Fruit fly (Drosophila melanogaster): ENCODE results near the gene Prtl99C.

Prtl99C gene

dm6 chr3R:29835710-29836049, at the start of gene Prtl99C:
Gene Prtl99C, plus strand, starts transcription at chr3R:29835950.
- TF ChIP-seq EcR (GFP tag; optimal IDR thresholded peaks at IDR 0.05): no peak
- TF ChIP-seq D1 (tag; optimal IDR thresholded peaks at IDR 0.05): no peak
- no peak for TF ChIP-seq CG9948 (tag; optimal IDR thresholded peaks at IDR 0.05)
- no peak for TF ChIP-seq CG13204 (GFP tag; optimal IDR thresholded peaks at IDR 0.05)

- TF ChIP-seq Pif1B (GFP tag; optimal IDR thresholded peaks at IDR 0.05): peak; percentile 77
- peak; percentile 71 for TF ChIP-seq CG8159 (tag; optimal IDR thresholded peaks at IDR 0.05)
- peak; percentile 63 for TF ChIP-seq CG17806 (tag; optimal IDR thresholded peaks at IDR 0.05)
- TF ChIP-seq CG4496 (GFP tag; IDR thresholded peaks at IDR 0.05): peak; percentile 75
- 0 out of 2 replicates have a peak, but pooled peaks have one; percentile 22 for TF ChIP-seq Ets98B (GFP tag; IDR thresholded peaks at IDR 0.05)
- TF ChIP-seq CG13204 (GFP tag; optimal IDR thresholded peaks at IDR 0.05): no peak
- TF ChIP-seq rn (GFP tag; IDR thresholded peaks at IDR 0.05): 0 out of 2 replicates have a peak, but pooled peaks have one; percentile 28
- peak; percentile 49 for TF ChIP-seq CG9948 (tag; optimal IDR thresholded peaks at IDR 0.05)
- TF ChIP-seq fd96Ca (GFP tag; IDR thresholded peaks at IDR 0.05): peak; percentile 74
- TF ChIP-seq CG14655 (GFP tag; optimal IDR thresholded peaks at IDR 0.05): no peak
- TF ChIP-seq CG8301 (tag; optimal IDR thresholded peaks at IDR 0.05): peak; percentile 53
- peak; percentile 90 for TF ChIP-seq Snoo (tag; optimal IDR thresholded peaks at IDR 0.05)
- peak; percentile 87 for TF ChIP-seq Pif1A (GFP tag; optimal IDR thresholded peaks at IDR 0.05)
- TF ChIP-seq CG32121 (GFP tag; IDR thresholded peaks at IDR 0.05): peak; percentile 59; the same call in 1 of the 2 replicates
- no peak for TF ChIP-seq CG34367 (tag; optimal IDR thresholded peaks at IDR 0.05)
- TF ChIP-seq D1 (tag; optimal IDR thresholded peaks at IDR 0.05): no peak
- TF ChIP-seq CG15710 (tag; optimal IDR thresholded peaks at IDR 0.05): no peak
Observed at dm6 chr3R:29786016-29786996, 49.4 kb upstream of the Prtl99C start.

- TF ChIP-seq Snoo (tag; optimal IDR thresholded peaks at IDR 0.05) (peak; percentile 6), Pif1B (GFP tag; optimal IDR thresholded peaks at IDR 0.05) (no peak), CG32121 (GFP tag; IDR thresholded peaks at IDR 0.05) (no peak), CG8301 (tag; optimal IDR thresholded peaks at IDR 0.05) (no peak), CG13204 (GFP tag; optimal IDR thresholded peaks at IDR 0.05) (no peak), CG12605 (GFP tag; IDR thresholded peaks at IDR 0.05) (no peak)
Observed at dm6 chr3R:29787891-29788549, 47.7 kb upstream of the Prtl99C start.

dm6 chr3R:29790183-29790582, 45.6 kb upstream of the Prtl99C start:
- TF ChIP-seq CG13204 (GFP tag; optimal IDR thresholded peaks at IDR 0.05) (no peak), CG14655 (GFP tag; optimal IDR thresholded peaks at IDR 0.05) (no peak), CG9948 (tag; optimal IDR thresholded peaks at IDR 0.05) (no peak)

dm6 chr3R:29794161-29794882, 41.4 kb upstream of the Prtl99C start, which contains the start of gene sro:
Gene sro, plus strand, starts transcription at chr3R:29794597.
- TF ChIP-seq Pif1A (GFP tag; optimal IDR thresholded peaks at IDR 0.05): no peak
- peak; percentile 86 for TF ChIP-seq CG8159 (tag; optimal IDR thresholded peaks at IDR 0.05)

- no peak for TF ChIP-seq rn (GFP tag; IDR thresholded peaks at IDR 0.05)
- TF ChIP-seq fd96Ca (GFP tag; IDR thresholded peaks at IDR 0.05): no peak
- TF ChIP-seq CG14655 (GFP tag; optimal IDR thresholded peaks at IDR 0.05): no peak
- TF ChIP-seq CG9948 (tag; optimal IDR thresholded peaks at IDR 0.05): no peak
- TF ChIP-seq Pif1B (GFP tag; optimal IDR thresholded peaks at IDR 0.05): no peak
- no peak for TF ChIP-seq CG8159 (tag; optimal IDR thresholded peaks at IDR 0.05)
- no peak for TF ChIP-seq CG4496 (GFP tag; IDR thresholded peaks at IDR 0.05)
- TF ChIP-seq Ets98B (GFP tag; IDR thresholded peaks at IDR 0.05): no peak
- TF ChIP-seq CG12605 (GFP tag; IDR thresholded peaks at IDR 0.05): no peak
Observed at dm6 chr3R:29797183-29797582, 38.6 kb upstream of the Prtl99C start.

- no peak for TF ChIP-seq gl (tag; optimal IDR thresholded peaks at IDR 0.05)
- peak; percentile 33 for TF ChIP-seq CG15710 (tag; optimal IDR thresholded peaks at IDR 0.05)
- TF ChIP-seq CG14655 (GFP tag; optimal IDR thresholded peaks at IDR 0.05): no peak
- no peak for TF ChIP-seq rn (GFP tag; IDR thresholded peaks at IDR 0.05)
- TF ChIP-seq EcR (GFP tag; optimal IDR thresholded peaks at IDR 0.05): peak; percentile 98
- TF ChIP-seq Ets98B (GFP tag; IDR thresholded peaks at IDR 0.05): no peak; the same call in 1 of the 2 replicates
- peak; percentile 3 for TF ChIP-seq Snoo (tag; optimal IDR thresholded peaks at IDR 0.05)
- TF ChIP-seq CG34367 (tag; optimal IDR thresholded peaks at IDR 0.05): peak; percentile 20
- peak; percentile 11 for TF ChIP-seq CG9948 (tag; optimal IDR thresholded peaks at IDR 0.05)
- peak; percentile 52 for TF ChIP-seq CG8159 (tag; optimal IDR thresholded peaks at IDR 0.05)
- TF ChIP-seq CG17806 (tag; optimal IDR thresholded peaks at IDR 0.05): peak; percentile 9
- TF ChIP-seq CG12605 (GFP tag; IDR thresholded peaks at IDR 0.05): no peak
- no peak for TF ChIP-seq CG8301 (tag; optimal IDR thresholded peaks at IDR 0.05)
- TF ChIP-seq Pif1A (GFP tag; optimal IDR thresholded peaks at IDR 0.05): no peak
- no peak for TF ChIP-seq D1 (tag; optimal IDR thresholded peaks at IDR 0.05)
- no peak for TF ChIP-seq Pif1B (GFP tag; optimal IDR thresholded peaks at IDR 0.05)
- TF ChIP-seq CG4496 (GFP tag; IDR thresholded peaks at IDR 0.05): peak; percentile 46; the same call in 1 of the 3 replicates
- TF ChIP-seq CG13204 (GFP tag; optimal IDR thresholded peaks at IDR 0.05): no peak
- TF ChIP-seq fd96Ca (GFP tag; IDR thresholded peaks at IDR 0.05): peak; percentile 26; the same call in 1 of the 3 replicates
- peak; percentile 21; the same call in 1 of the 2 replicates for TF ChIP-seq CG32121 (GFP tag; IDR thresholded peaks at IDR 0.05)
- TF ChIP-seq CG10348 (GFP tag; IDR thresholded peaks at IDR 0.05): no peak
Observed at dm6 chr3R:29798966-29799680, 36.6 kb upstream of the Prtl99C start, which contains the start of the genes Rnb and Drice. Gene Rnb, minus strand, starts transcription at chr3R:29799354. Gene Drice, plus strand, starts transcription at chr3R:29799658.

Measured in whole organism, pupa.